Fruit fly (Drosophila melanogaster): ENCODE measurements around the gene CG32452.

DNA sequence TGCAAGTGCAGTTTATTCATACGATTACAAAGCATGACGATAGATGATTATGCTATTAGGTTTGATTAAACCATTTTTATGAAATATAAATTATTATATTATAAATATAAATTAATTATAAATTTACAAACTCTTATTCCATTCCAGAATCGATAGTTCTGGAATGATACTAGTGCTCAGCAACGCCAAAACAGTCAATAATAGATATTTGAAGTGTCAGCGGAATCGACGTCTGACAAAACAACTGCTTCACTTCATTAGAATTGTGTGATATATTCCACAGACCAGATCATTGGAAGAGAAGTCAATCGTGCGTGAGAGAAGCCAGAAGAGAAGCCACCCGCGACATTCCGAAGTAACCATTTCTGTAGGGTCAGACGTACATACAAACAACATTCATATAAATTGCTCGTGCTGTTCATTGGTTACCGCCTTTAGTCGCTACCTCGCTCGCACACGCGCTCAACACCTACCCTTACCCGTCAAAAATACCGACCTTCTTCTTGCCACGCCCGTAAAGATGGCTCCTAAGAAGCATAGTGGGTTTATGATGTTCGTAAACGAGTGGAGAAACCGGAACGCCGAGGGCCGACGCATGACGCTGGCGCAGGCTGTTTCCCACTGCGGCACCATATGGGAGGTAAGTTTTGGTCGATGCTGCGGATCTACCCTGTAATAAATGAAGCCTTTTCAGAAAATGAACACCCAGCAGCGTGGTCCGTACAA is 6.7 kb downstream of the CG32452 start:
- TF ChIP-seq GATAd (GFP tag; optimal IDR thresholded peaks at IDR 0.05) (no peak), CG32264 (GFP tag; optimal IDR thresholded peaks at IDR 0.05) (no peak), Jra (GFP tag; optimal IDR thresholded peaks at IDR 0.05) (no peak), h (GFP tag; optimal IDR thresholded peaks at IDR 0.05) (no peak), usp (GFP tag; optimal IDR thresholded peaks at IDR 0.05) (no peak), jim (GFP tag; optimal IDR thresholded peaks at IDR 0.05) (no peak), psq (GFP tag; optimal IDR thresholded peaks at IDR 0.05) (no peak), rgr (GFP tag; optimal IDR thresholded peaks at IDR 0.05) (no peak), Dif (GFP tag; optimal IDR thresholded peaks at IDR 0.05; ENCODE audit: partially characterized antibody) (no peak), Sp1 (GFP tag; optimal IDR thresholded peaks at IDR 0.05) (no peak), Mio (GFP tag; optimal IDR thresholded peaks at IDR 0.05) (no peak), Hnf4 (GFP tag; optimal IDR thresholded peaks at IDR 0.05) (no peak)

Data from whole organism, wandering third instar larva.